Worm (Caenorhabditis elegans) whole organism, L4 larva: ENCODE results near the gene F38E1.10.

Source experiments
- F10B5.3 ChIP-seq: sonication (generic microtip); optimal IDR thresholded peaks from 2 replicates; lab custom pipeline; 2016; ENCODE audit warnings: mild to moderate bottlenecking, missing genetic modification characterization, missing compliant biosample characterization
- F37D6.2 ChIP-seq: sonication (generic microtip); optimal IDR thresholded peaks from 2 replicates; lab custom pipeline; 2016; ENCODE audit warnings: mild to moderate bottlenecking, missing genetic modification characterization, missing compliant biosample characterization
- Y48G9A.11 ChIP-seq: fragments of 200-800 bp; sonication (Bioruptor generic); IDR thresholded peaks from 2 replicates; pipeline ENCODE4 v1.3.6; 2022; ENCODE audit warnings: missing genetic modification reagents, missing genetic modification characterization, missing compliant biosample characterization
- Y5F2A.4 ChIP-seq: fragments of 200-800 bp; sonication (Bioruptor generic); optimal IDR thresholded peaks from 2 replicates; lab custom pipeline; 2018; ENCODE audit warnings: mild to moderate bottlenecking, missing genetic modification characterization, missing compliant biosample characterization
- aha-1 ChIP-seq: fragments of 150-350 bp; peaks from one replicate; lab custom pipeline; 2014; ENCODE audit warnings: missing biosample characterization, missing genetic modification characterization
- ama-1 ChIP-seq: fragments of 150-350 bp; optimal IDR thresholded peaks from 2 replicates; lab custom pipeline; 2014; ENCODE audit warnings: inconsistent platforms, mixed read lengths
- attf-4 ChIP-seq: sonication (generic microtip); optimal IDR thresholded peaks from 3 replicates; lab custom pipeline; 2017; ENCODE audit warnings: missing biosample characterization, missing genetic modification characterization
- ceh-20 ChIP-seq: fragments of 200-800 bp; sonication (Bioruptor generic); IDR thresholded peaks from 2 replicates; pipeline ENCODE4 v1.3.6; 2022; ENCODE audit warnings: missing genetic modification reagents, missing genetic modification characterization, missing compliant biosample characterization
- ceh-44 ChIP-seq: fragments of 200-800 bp; sonication (Bioruptor generic); IDR thresholded peaks from 2 replicates; pipeline ENCODE4 v1.3.6; 2022; ENCODE audit warnings: missing genetic modification reagents, missing genetic modification characterization, missing compliant biosample characterization
- cey-2 ChIP-seq: sonication (generic microtip); optimal IDR thresholded peaks from 3 replicates; lab custom pipeline; 2017; ENCODE audit warnings: missing genetic modification characterization, mild to moderate bottlenecking, missing compliant biosample characterization, antibody characterized with exemption, borderline replicate concordance; ENCODE audit not compliant: insufficient read depth
- daf-16 ChIP-seq, 3 experiments: sonication (generic microtip); optimal IDR thresholded peaks; 2 replicates each; lab custom pipeline; 2016 to 2017; ENCODE audit warnings: missing genetic modification characterization in 3 of 3, missing genetic modification reagents in 3 of 3, mild to moderate bottlenecking in 2 of 3, missing compliant biosample characterization in 2 of 3, missing biosample characterization in 1 of 3, moderate library complexity in 1 of 3
- daf-19 ChIP-seq: fragments of 200-800 bp; sonication (Bioruptor generic); conservative IDR thresholded peaks from 2 replicates; pipeline ENCODE4 v1.3.6; 2022; ENCODE audit warnings: missing genetic modification characterization, missing compliant biosample characterization
- dpl-1 ChIP-seq: fragments of 150-350 bp; optimal IDR thresholded peaks from 2 replicates; lab custom pipeline; 2014; ENCODE audit warnings: missing biosample characterization, missing genetic modification reagents, missing genetic modification characterization
- dve-1 ChIP-seq: sonication (generic microtip); optimal IDR thresholded peaks from 2 replicates; lab custom pipeline; 2017; ENCODE audit warnings: antibody characterized with exemption, mild to moderate bottlenecking, missing genetic modification characterization, missing compliant biosample characterization; ENCODE audit not compliant: insufficient read depth
- egl-27 ChIP-seq: sonication (generic microtip); optimal IDR thresholded peaks from 3 replicates; lab custom pipeline; 2017; ENCODE audit warnings: missing biosample characterization, missing genetic modification reagents, missing genetic modification characterization
- egl-43 ChIP-seq: fragments of 200-800 bp; sonication (Bioruptor generic); IDR thresholded peaks from 2 replicates; pipeline ENCODE4 v1.3.6; 2022; ENCODE audit warnings: missing genetic modification reagents, missing genetic modification characterization, missing compliant biosample characterization
- gei-8 ChIP-seq: fragments of 200-800 bp; sonication (Bioruptor generic); optimal IDR thresholded peaks from 2 replicates; lab custom pipeline; 2018; ENCODE audit warnings: mild to moderate bottlenecking, missing genetic modification characterization, missing compliant biosample characterization
- hlh-11 ChIP-seq: fragments of 200-800 bp; sonication (Bioruptor generic); optimal IDR thresholded peaks from 2 replicates; lab custom pipeline; 2018; ENCODE audit warnings: mild to moderate bottlenecking, missing genetic modification characterization, missing compliant biosample characterization
- hlh-30 ChIP-seq: sonication (generic microtip); optimal IDR thresholded peaks from 2 replicates; lab custom pipeline; 2017; ENCODE audit warnings: antibody characterized with exemption, mild to moderate bottlenecking, missing genetic modification characterization, missing compliant biosample characterization; ENCODE audit not compliant: insufficient read depth
- hmg-1.1 ChIP-seq: fragments of 200-800 bp; sonication (Bioruptor generic); IDR thresholded peaks from 2 replicates; pipeline ENCODE4 v1.3.6; 2022; ENCODE audit warnings: missing genetic modification reagents, missing genetic modification characterization, missing compliant biosample characterization
- lim-7 ChIP-seq: fragments of 200-800 bp; sonication (Bioruptor generic); IDR thresholded peaks from 2 replicates; pipeline ENCODE4 v1.3.6; 2022; ENCODE audit warnings: missing genetic modification characterization, missing compliant biosample characterization
- lin-1 ChIP-seq: fragments of 200-800 bp; sonication (Bioruptor generic); IDR thresholded peaks from 2 replicates; pipeline ENCODE4 v1.3.6; 2022; ENCODE audit warnings: missing genetic modification reagents, missing genetic modification characterization, missing compliant biosample characterization
- lin-15B ChIP-seq: fragments of 150-350 bp; sonication (generic microtip); optimal IDR thresholded peaks from 3 replicates; lab custom pipeline; 2014; ENCODE audit warnings: missing biosample characterization, missing genetic modification characterization
- lin-39 ChIP-seq: fragments of 150-350 bp; optimal IDR thresholded peaks from 2 replicates; lab custom pipeline; 2014; ENCODE audit warnings: missing biosample characterization, missing genetic modification reagents, missing genetic modification characterization
- mxl-3 ChIP-seq: fragments of 200-800 bp; sonication (Bioruptor generic); optimal IDR thresholded peaks from 2 replicates; lab custom pipeline; 2018; ENCODE audit warnings: mild to moderate bottlenecking, missing genetic modification characterization, missing compliant biosample characterization
- nhr-11 ChIP-seq: fragments of 150-350 bp; optimal IDR thresholded peaks from 2 replicates; lab custom pipeline; 2014; ENCODE audit warnings: missing biosample characterization, missing genetic modification characterization
- nhr-28 ChIP-seq: fragments of 150-350 bp; optimal IDR thresholded peaks from 2 replicates; lab custom pipeline; 2014; ENCODE audit warnings: missing biosample characterization, missing genetic modification characterization
- nhr-41 ChIP-seq: fragments of 200-800 bp; sonication (Bioruptor generic); IDR thresholded peaks from 2 replicates; pipeline ENCODE4 v1.3.6; 2022; ENCODE audit warnings: missing genetic modification reagents, missing genetic modification characterization, missing compliant biosample characterization
- nhr-48 ChIP-seq: sonication (generic microtip); optimal IDR thresholded peaks from 2 replicates; lab custom pipeline; 2016; ENCODE audit warnings: mild to moderate bottlenecking, missing genetic modification characterization, missing compliant biosample characterization
- nhr-6 ChIP-seq: fragments of 150-350 bp; optimal IDR thresholded peaks from 2 replicates; lab custom pipeline; 2014; ENCODE audit warnings: missing biosample characterization, missing genetic modification characterization
- nhr-77 ChIP-seq: fragments of 150-350 bp; optimal IDR thresholded peaks from 2 replicates; lab custom pipeline; 2014; ENCODE audit warnings: missing biosample characterization, missing genetic modification characterization
- pqm-1 ChIP-seq: sonication (generic microtip); optimal IDR thresholded peaks from 2 replicates; lab custom pipeline; 2017; ENCODE audit warnings: missing biosample characterization, missing genetic modification characterization
- saeg-2 ChIP-seq: fragments of 200-800 bp; sonication (Bioruptor generic); IDR thresholded peaks from 2 replicates; pipeline ENCODE4 v1.3.6; 2022; ENCODE audit warnings: missing genetic modification reagents, missing genetic modification characterization, missing compliant biosample characterization
- unc-62 ChIP-seq, 3 experiments: fragments of 150-350 bp in 1 of 3; sonication (generic microtip); optimal IDR thresholded peaks in 2 of 3; peaks in 1 of 3; 1 replicate in 1 of 3; 2 replicates in 2 of 3; lab custom pipeline; 2014 to 2017; ENCODE audit warnings: missing biosample characterization in 3 of 3, missing genetic modification characterization in 3 of 3, missing genetic modification reagents in 3 of 3, missing genotype in 1 of 3
- zfp-2 ChIP-seq: sonication (generic microtip); optimal IDR thresholded peaks from 2 replicates; lab custom pipeline; 2016; ENCODE audit warnings: mild to moderate bottlenecking, missing genetic modification characterization, missing compliant biosample characterization
- zfp-3 ChIP-seq: fragments of 200-800 bp; sonication (Bioruptor generic); conservative IDR thresholded peaks from 2 replicates; pipeline ENCODE4 v1.3.6; 2022; ENCODE audit warnings: missing genetic modification reagents, missing genetic modification characterization, missing compliant biosample characterization
- zip-11 ChIP-seq: fragments of 200-800 bp; sonication (Bioruptor generic); IDR thresholded peaks from 2 replicates; pipeline ENCODE4 v1.3.6; 2022; ENCODE audit warnings: missing genetic modification characterization, missing compliant biosample characterization
- ztf-11 ChIP-seq: fragments of 150-350 bp; optimal IDR thresholded peaks from 2 replicates; lab custom pipeline; 2014; ENCODE audit warnings: missing biosample characterization, missing genetic modification characterization

Gene F38E1.10

DNA sequence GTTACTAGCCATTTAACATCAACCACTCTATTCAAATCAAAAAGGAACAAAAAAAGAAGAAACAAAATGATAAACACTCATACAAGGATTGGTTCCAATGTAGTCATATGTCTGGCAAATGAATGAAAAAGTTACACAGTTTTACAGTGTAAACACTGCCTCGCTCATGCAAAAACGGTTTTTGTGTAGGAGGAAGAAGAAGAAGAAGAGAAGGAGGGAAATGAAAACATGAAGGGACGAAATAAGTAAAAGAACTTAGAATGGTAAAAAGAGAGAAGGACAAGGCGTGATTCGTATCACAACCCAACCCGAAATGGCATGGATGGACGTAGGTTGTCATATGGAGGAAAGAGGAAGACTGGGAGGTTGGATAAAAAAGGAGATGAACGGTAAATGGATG, 31.6 kb upstream of the F38E1.10 start (continued):
- TF ChIP-seq lin-39 (tag; lab: Kevin White, UChicago) (no peak), Y5F2A.4 (GFP tag; lab: Kevin White, UChicago) (no peak), nhr-48 (tag; lab: Kevin White, UChicago) (peak; percentile 35), nhr-77 (tag; lab: Kevin White, UChicago) (no peak), daf-19 (no peak), hlh-30 (tag; lab: Kevin White, UChicago) (peak; percentile 43), mxl-3 (GFP tag; lab: Kevin White, UChicago) (peak; percentile 16), cey-2 (tag; lab: Kevin White, UChicago) (peak; percentile 78)

DNA sequence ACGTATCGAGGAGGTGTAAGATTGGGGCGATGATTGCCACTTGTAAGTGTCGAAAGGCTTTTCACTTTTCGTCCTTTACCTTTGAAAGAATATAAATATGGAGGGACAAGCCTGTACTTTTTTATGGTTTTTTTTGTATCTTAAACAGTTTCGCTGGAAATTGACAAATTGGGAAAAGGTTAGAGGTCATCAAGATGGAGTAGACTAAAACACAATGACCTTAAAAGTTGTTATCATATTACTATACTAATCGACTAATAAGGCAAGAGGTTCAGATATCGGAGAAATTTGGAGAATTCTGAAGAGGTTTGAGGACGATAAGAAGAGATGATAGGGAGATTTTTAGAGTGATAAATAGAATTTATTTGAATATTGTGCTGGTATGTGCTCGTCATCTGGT, 30.8 kb upstream of the F38E1.10 start:
- no peak for TF ChIP-seq lim-7 (GFP tag; lab: Robert Waterston, UW)
- no peak for TF ChIP-seq Y48G9A.11 (GFP tag; lab: Robert Waterston, UW)
- TF ChIP-seq dve-1 (tag; lab: Kevin White, UChicago): no peak
- TF ChIP-seq egl-27 (tag; lab: Kevin White, UChicago): no peak
- TF ChIP-seq dpl-1 (GFP tag; lab: Kevin White, UChicago): no peak
- TF ChIP-seq gei-8 (GFP tag; lab: Kevin White, UChicago): no peak
- TF ChIP-seq lin-15B (tag; lab: Kevin White, UChicago): no peak
- TF ChIP-seq ama-1: no peak
- TF ChIP-seq saeg-2 (GFP tag; lab: Robert Waterston, UW): no peak
- no peak for TF ChIP-seq ceh-20 (GFP tag; lab: Robert Waterston, UW)
- no peak for TF ChIP-seq cey-2 (tag; lab: Kevin White, UChicago)
- TF ChIP-seq unc-62 (GFP tag; optimal IDR thresholded peaks at IDR 0.05 in 1 of 2; lab: Kevin White, UChicago): no peak
- no peak for TF ChIP-seq unc-62 (tag; optimal IDR thresholded peaks at IDR 0.05; lab: Kevin White, UChicago)
- no peak for TF ChIP-seq zip-11 (GFP tag; lab: Robert Waterston, UW)

DNA sequence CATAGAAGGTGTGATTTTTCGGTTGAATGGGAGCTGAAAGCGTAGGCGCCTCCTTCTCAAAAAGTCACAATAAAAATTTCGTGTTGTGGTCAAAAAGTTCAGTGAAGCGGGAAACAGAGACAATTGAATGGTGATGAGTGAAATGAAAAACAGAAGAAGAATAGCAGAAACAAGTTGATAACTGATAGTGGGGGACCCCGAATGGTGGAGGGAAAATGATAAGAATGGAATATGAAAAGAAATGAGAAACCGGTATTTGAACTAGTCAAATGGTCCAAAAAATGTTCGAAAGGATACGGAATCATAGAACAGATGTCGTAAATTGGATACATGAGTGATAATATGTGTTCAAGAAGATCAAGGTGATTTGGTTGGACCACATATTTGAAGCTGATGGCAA, 29.0 kb upstream of the F38E1.10 start:
- no peak for TF ChIP-seq attf-4
- no peak for TF ChIP-seq egl-27 (tag; lab: Kevin White, UChicago)
- TF ChIP-seq nhr-28 (tag; lab: Kevin White, UChicago): peak; percentile 35
- peak; percentile 12 for TF ChIP-seq aha-1
- no peak for TF ChIP-seq lin-1 (GFP tag; lab: Robert Waterston, UW)
- no peak for TF ChIP-seq nhr-11 (tag; lab: Kevin White, UChicago)
- TF ChIP-seq hmg-1.1: 0 out of 2 replicates have a peak, but pooled peaks have one; percentile 12

DNA sequence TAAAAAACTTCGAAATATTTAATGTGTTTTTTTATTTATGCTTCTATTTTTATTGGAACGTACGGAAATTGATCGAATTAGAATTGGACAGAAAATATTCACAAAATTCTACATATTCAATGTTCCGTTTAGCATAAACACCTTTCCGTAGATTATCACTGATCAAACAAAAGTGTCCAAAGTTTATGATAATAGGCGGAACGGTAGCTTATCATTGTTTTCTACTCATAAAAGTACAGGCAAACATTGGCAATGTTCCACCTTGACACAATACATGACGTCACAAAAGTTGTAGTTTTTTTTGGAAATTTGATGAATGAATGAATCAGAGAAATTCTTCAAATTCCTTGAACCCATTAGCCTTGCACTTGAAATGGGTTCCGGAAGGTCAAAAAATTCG, 28.6 kb upstream of the F38E1.10 start:
- TF ChIP-seq ceh-44 (GFP tag; lab: Robert Waterston, UW) (no peak), ztf-11 (tag; lab: Kevin White, UChicago) (no peak), F37D6.2 (tag; lab: Kevin White, UChicago) (no peak), F10B5.3 (tag; lab: Kevin White, UChicago) (no peak), zfp-2 (no peak), hlh-11 (tag; lab: Kevin White, UChicago) (peak; percentile 27), nhr-6 (tag; lab: Kevin White, UChicago) (no peak), zfp-3 (GFP tag; lab: Robert Waterston, UW) (no peak), egl-43 (GFP tag; lab: Robert Waterston, UW) (no peak), nhr-41 (GFP tag; lab: Robert Waterston, UW) (no peak), dve-1 (tag; lab: Kevin White, UChicago) (peak; percentile 41), pqm-1 (peak; percentile 4), daf-16 (GFP tag; optimal IDR thresholded peaks at IDR 0.05; lab: Kevin White, UChicago) (no peak), daf-16 (tag; optimal IDR thresholded peaks at IDR 0.05; lab: Kevin White, UChicago) (peak; percentile 55)
- TF ChIP-seq, all 104 proteins: peak for 4
